Fruit fly (Drosophila melanogaster): ENCODE results near the gene Scp2.

The Scp2 gene

dm6 chr3R:16573483-16574145 is 9.8 kb downstream of the Scp2 start, which contains the start of gene CG14903 (continued):
- TF ChIP-seq Opbp (GFP tag; IDR thresholded peaks at IDR 0.05; ENCODE audit: partially characterized antibody) (peak; percentile 56; the same call in 2 of the 3 replicates), CG15479 (GFP tag; optimal IDR thresholded peaks at IDR 0.05) (no peak), mirr (GFP tag; optimal IDR thresholded peaks at IDR 0.05) (no peak), Aef1 (GFP tag; IDR thresholded peaks at IDR 0.05) (no peak), shn (GFP tag; optimal IDR thresholded peaks at IDR 0.05) (peak; percentile 28), al (GFP tag; IDR thresholded peaks at IDR 0.05) (no peak), CG4424 (GFP tag; optimal IDR thresholded peaks at IDR 0.05) (peak; percentile 39), Ssrp (tag; optimal IDR thresholded peaks at IDR 0.05) (peak; percentile 16), dan (GFP tag; IDR thresholded peaks at IDR 0.05) (no peak), CG30020 (tag; optimal IDR thresholded peaks at IDR 0.05) (peak; percentile 71), Hand (GFP tag; optimal IDR thresholded peaks at IDR 0.05) (no peak), ems (GFP tag; optimal IDR thresholded peaks at IDR 0.05) (no peak), CG2120 (GFP tag; optimal IDR thresholded peaks at IDR 0.05) (peak; percentile 49), inv (GFP tag; IDR thresholded peaks at IDR 0.05; ENCODE audit: partially characterized antibody) (peak; percentile 53), Xrp1 (GFP tag; IDR thresholded peaks at IDR 0.05) (no peak), NFAT (GFP tag; IDR thresholded peaks at IDR 0.05) (no peak), sc (optimal IDR thresholded peaks at IDR 0.05) (no peak), sc (GFP tag; optimal IDR thresholded peaks at IDR 0.05) (no peak), Ets65A (GFP tag) (peak; percentile 81), Fer3 (tag; optimal IDR thresholded peaks at IDR 0.05) (no peak), Xbp1 (GFP tag; optimal IDR thresholded peaks at IDR 0.05) (peak; percentile 47), zen (tag; optimal IDR thresholded peaks at IDR 0.05) (peak; percentile 82), ro (GFP tag; IDR thresholded peaks at IDR 0.05) (no peak), CG8281 (tag; optimal IDR thresholded peaks at IDR 0.05) (no peak), CG1024 (GFP tag; IDR thresholded peaks at IDR 0.05) (no peak), CG30431 (GFP tag; optimal IDR thresholded peaks at IDR 0.05) (no peak), CG11723 (GFP tag; optimal IDR thresholded peaks at IDR 0.05) (no peak), CG6813 (GFP tag; optimal IDR thresholded peaks at IDR 0.05) (no peak), luna (GFP tag; optimal IDR thresholded peaks at IDR 0.05) (no peak), CG6689 (GFP tag; IDR thresholded peaks at IDR 0.05) (no peak), CG9817 (tag; optimal IDR thresholded peaks at IDR 0.05) (peak; percentile 40), tio (GFP tag; optimal IDR thresholded peaks at IDR 0.05) (peak; percentile 34), wor (GFP tag; IDR thresholded peaks at IDR 0.05) (no peak), D19A (tag; optimal IDR thresholded peaks at IDR 0.05) (peak; percentile 37), hkb (optimal IDR thresholded peaks at IDR 0.05) (peak; percentile 83), hkb (GFP tag; IDR thresholded peaks at IDR 0.05) (no peak), Fer1 (GFP tag; optimal IDR thresholded peaks at IDR 0.05) (no peak), PHDP (tag; optimal IDR thresholded peaks at IDR 0.05) (no peak), trem (tag; optimal IDR thresholded peaks at IDR 0.05) (peak; percentile 55), zfh2 (GFP tag; optimal IDR thresholded peaks at IDR 0.05) (peak; percentile 21), CG6791 (GFP tag; IDR thresholded peaks at IDR 0.05; ENCODE audit: partially characterized antibody) (peak; percentile 69; the same call in 2 of the 3 replicates), CG4360 (GFP tag; IDR thresholded peaks at IDR 0.05) (no peak), klu (GFP tag; IDR thresholded peaks at IDR 0.05) (no peak), CG3838 (GFP tag; optimal IDR thresholded peaks at IDR 0.05) (no peak), tna (GFP tag; IDR thresholded peaks at IDR 0.05; ENCODE audit: partially characterized antibody) (peak; percentile 21; the same call in 1 of the 2 replicates), CG17385 (GFP tag; optimal IDR thresholded peaks at IDR 0.05) (no peak), CG2889 (GFP tag; IDR thresholded peaks at IDR 0.05) (no peak), CG8290 (GFP tag; optimal IDR thresholded peaks at IDR 0.05) (peak; percentile 48), CG8290 (tag; optimal IDR thresholded peaks at IDR 0.05) (no peak), lola (GFP tag; optimal IDR thresholded peaks at IDR 0.05) (no peak), pho (GFP tag; optimal IDR thresholded peaks at IDR 0.05) (peak; percentile 27)
